Worm (Caenorhabditis elegans) whole organism, L1 larva: Measurements from ENCODE around the gene F59C12.4.

Source experiments
- C16A3.4 ChIP-seq: fragments of 150-350 bp; optimal IDR thresholded peaks from 2 replicates; lab custom pipeline; 2014; ENCODE audit warnings: missing biosample characterization, missing genetic modification characterization
- C34B4.2 ChIP-seq: sonication (generic microtip); optimal IDR thresholded peaks from 2 replicates; lab custom pipeline; 2017; ENCODE audit warnings: mild to moderate bottlenecking, missing genetic modification characterization, missing compliant biosample characterization
- aly-2 ChIP-seq: fragments of 150-350 bp; optimal IDR thresholded peaks from 2 replicates; lab custom pipeline; 2014; ENCODE audit warnings: missing biosample characterization, missing genetic modification characterization
- ama-1 ChIP-seq: fragments of 150-350 bp; optimal IDR thresholded peaks from 2 replicates; lab custom pipeline; 2014
- blmp-1 ChIP-seq: fragments of 150-350 bp; optimal IDR thresholded peaks from 2 replicates; lab custom pipeline; 2014; ENCODE audit warnings: missing biosample characterization, missing genetic modification characterization
- ceh-88 ChIP-seq: fragments of 200-800 bp; sonication (Bioruptor generic); IDR thresholded peaks from 2 replicates; pipeline ENCODE4 v1.3.6; 2022; ENCODE audit warnings: missing genetic modification characterization, missing compliant biosample characterization
- ceh-90 ChIP-seq: sonication (generic microtip); optimal IDR thresholded peaks from 2 replicates; lab custom pipeline; 2016; ENCODE audit warnings: missing genetic modification characterization, missing compliant biosample characterization
- ces-1 ChIP-seq: fragments of 150-350 bp; optimal IDR thresholded peaks from 2 replicates; lab custom pipeline; 2014; ENCODE audit warnings: missing biosample characterization, missing genetic modification reagents, missing genetic modification characterization
- dpl-1 ChIP-seq, 3 experiments: fragments of 150-350 bp in 2 of 3; sonication (generic microtip) in 1 of 3; optimal IDR thresholded peaks; 2 replicates each; lab custom pipeline; 2014 to 2017; ENCODE audit warnings: missing biosample characterization in 3 of 3, missing genetic modification characterization in 3 of 3, missing genetic modification reagents in 3 of 3
- dsc-1 ChIP-seq: sonication (generic microtip); optimal IDR thresholded peaks from 2 replicates; lab custom pipeline; 2016; ENCODE audit warnings: mild to moderate bottlenecking, missing genetic modification characterization, missing compliant biosample characterization
- egl-13 ChIP-seq: sonication (generic microtip); optimal IDR thresholded peaks from 2 replicates; lab custom pipeline; 2016; ENCODE audit warnings: missing genotype, missing genetic modification reagents, missing genetic modification characterization, missing compliant biosample characterization
- ets-5 ChIP-seq: fragments of 200-800 bp; sonication (Bioruptor generic); IDR thresholded peaks from 2 replicates; pipeline ENCODE4 v1.3.6; 2022; ENCODE audit warnings: missing genetic modification characterization, missing compliant biosample characterization
- fkh-10 ChIP-seq: sonication (generic microtip); optimal IDR thresholded peaks from 2 replicates; lab custom pipeline; 2017; ENCODE audit warnings: missing biosample characterization, missing genetic modification reagents, missing genetic modification characterization
- fkh-8 ChIP-seq: sonication (generic microtip); optimal IDR thresholded peaks from 2 replicates; lab custom pipeline; 2016; ENCODE audit warnings: mild to moderate bottlenecking, missing genetic modification characterization, missing compliant biosample characterization
- hpl-2 ChIP-seq: fragments of 150-350 bp; optimal IDR thresholded peaks from 2 replicates; lab custom pipeline; 2014; ENCODE audit warnings: missing biosample characterization, missing genetic modification reagents, missing genetic modification characterization
- irx-1 ChIP-seq: sonication (generic microtip); optimal IDR thresholded peaks from 2 replicates; lab custom pipeline; 2016; ENCODE audit warnings: missing genetic modification characterization, missing compliant biosample characterization
- jun-1 ChIP-seq: fragments of 150-350 bp; optimal IDR thresholded peaks from 2 replicates; lab custom pipeline; 2014; ENCODE audit warnings: missing biosample characterization, missing genetic modification reagents, missing genetic modification characterization
- lin-14 ChIP-seq: fragments of 200-800 bp; sonication (Bioruptor generic); optimal IDR thresholded peaks from 2 replicates; lab custom pipeline; 2018; ENCODE audit warnings: mild to moderate bottlenecking, missing genetic modification characterization, moderate library complexity, missing compliant biosample characterization
- lin-15B ChIP-seq: fragments of 150-350 bp; sonication (generic microtip); optimal IDR thresholded peaks from 3 replicates; lab custom pipeline; 2014; ENCODE audit warnings: missing biosample characterization, missing genetic modification characterization
- lin-35 ChIP-seq, 2 experiments: fragments of 150-350 bp; optimal IDR thresholded peaks; 2 replicates each; lab custom pipeline; 2014; ENCODE audit warnings: missing biosample characterization in 2 of 2, missing genetic modification characterization in 2 of 2, missing genetic modification reagents in 2 of 2
- mab-9 ChIP-seq: fragments of 200-800 bp; sonication (Bioruptor generic); IDR thresholded peaks from 2 replicates; pipeline ENCODE4 v1.3.6; 2022; ENCODE audit warnings: missing genetic modification reagents, missing genetic modification characterization, missing compliant biosample characterization
- mdl-1 ChIP-seq, 2 experiments: fragments of 150-350 bp; optimal IDR thresholded peaks; 2 replicates each; lab custom pipeline; 2014 to 2017; ENCODE audit warnings: missing biosample characterization in 2 of 2, missing genetic modification characterization in 2 of 2, inconsistent platforms in 1 of 2
- mep-1 ChIP-seq: fragments of 150-350 bp; optimal IDR thresholded peaks from 2 replicates; lab custom pipeline; 2014; ENCODE audit warnings: missing biosample characterization, missing genetic modification characterization
- nhr-12 ChIP-seq: sonication (generic microtip); optimal IDR thresholded peaks from 2 replicates; lab custom pipeline; 2017; ENCODE audit warnings: missing biosample characterization, missing genetic modification characterization
- nhr-19 ChIP-seq: fragments of 200-800 bp; sonication (Bioruptor generic); conservative IDR thresholded peaks from 2 replicates; pipeline ENCODE4 v1.3.6; 2022; ENCODE audit warnings: missing genetic modification characterization, missing compliant biosample characterization
- nhr-20 ChIP-seq: sonication (generic microtip); optimal IDR thresholded peaks from 2 replicates; lab custom pipeline; 2016; ENCODE audit warnings: mild to moderate bottlenecking, missing genetic modification characterization, missing compliant biosample characterization
- nhr-237 ChIP-seq: fragments of 150-350 bp; optimal IDR thresholded peaks from 2 replicates; lab custom pipeline; 2014; ENCODE audit warnings: missing biosample characterization, missing genetic modification characterization
- nhr-47 ChIP-seq: sonication (generic microtip); optimal IDR thresholded peaks from 2 replicates; lab custom pipeline; 2016; ENCODE audit warnings: mild to moderate bottlenecking, missing genetic modification characterization, moderate library complexity, missing compliant biosample characterization
- nhr-71 ChIP-seq: sonication (generic microtip); optimal IDR thresholded peaks from 2 replicates; lab custom pipeline; 2016; ENCODE audit warnings: mild to moderate bottlenecking, missing genetic modification characterization, moderate library complexity, missing compliant biosample characterization
- nhr-85 ChIP-seq: sonication (generic microtip); peaks from one replicate; lab custom pipeline; 2016; ENCODE audit warnings: missing genetic modification characterization, inconsistent platforms, missing compliant biosample characterization
- pax-3 ChIP-seq: fragments of 200-800 bp; sonication (Bioruptor generic); optimal IDR thresholded peaks from 2 replicates; lab custom pipeline; 2018; ENCODE audit warnings: mild to moderate bottlenecking, missing genetic modification characterization, moderate library complexity, missing compliant biosample characterization
- snpc-4 ChIP-seq: fragments of 150-350 bp; optimal IDR thresholded peaks from 2 replicates; lab custom pipeline; 2014; ENCODE audit warnings: missing biosample characterization, missing genetic modification characterization
- snu-23 ChIP-seq: sonication (generic microtip); optimal IDR thresholded peaks from 2 replicates; lab custom pipeline; 2016; ENCODE audit warnings: missing genetic modification characterization, missing compliant biosample characterization
- sox-4 ChIP-seq: sonication (generic microtip); optimal IDR thresholded peaks from 2 replicates; lab custom pipeline; 2016; ENCODE audit warnings: missing genetic modification characterization, missing compliant biosample characterization
- sptf-1 ChIP-seq: fragments of 150-350 bp; optimal IDR thresholded peaks from 2 replicates; lab custom pipeline; 2014; ENCODE audit warnings: missing biosample characterization, missing genetic modification characterization
- swsn-7 ChIP-seq: sonication (generic microtip); optimal IDR thresholded peaks from 2 replicates; lab custom pipeline; 2016; ENCODE audit warnings: missing genetic modification characterization, missing compliant biosample characterization
- tbx-2 ChIP-seq: sonication (generic microtip); optimal IDR thresholded peaks from 2 replicates; lab custom pipeline; 2016; ENCODE audit warnings: missing genetic modification characterization, missing compliant biosample characterization
- unc-130 ChIP-seq: fragments of 150-350 bp; optimal IDR thresholded peaks from 2 replicates; lab custom pipeline; 2017; ENCODE audit warnings: missing biosample characterization, missing genetic modification characterization, inconsistent platforms
- unc-86 ChIP-seq: sonication (generic microtip); optimal IDR thresholded peaks from 2 replicates; lab custom pipeline; 2016; ENCODE audit warnings: missing genetic modification characterization, missing compliant biosample characterization
- ztf-11 ChIP-seq, 2 experiments: sonication (generic microtip); optimal IDR thresholded peaks; 2 replicates each; lab custom pipeline; 2016 to 2017; ENCODE audit warnings: missing genetic modification characterization in 2 of 2, missing biosample characterization in 1 of 2, missing compliant biosample characterization in 1 of 2

The F59C12.4 gene

DNA sequence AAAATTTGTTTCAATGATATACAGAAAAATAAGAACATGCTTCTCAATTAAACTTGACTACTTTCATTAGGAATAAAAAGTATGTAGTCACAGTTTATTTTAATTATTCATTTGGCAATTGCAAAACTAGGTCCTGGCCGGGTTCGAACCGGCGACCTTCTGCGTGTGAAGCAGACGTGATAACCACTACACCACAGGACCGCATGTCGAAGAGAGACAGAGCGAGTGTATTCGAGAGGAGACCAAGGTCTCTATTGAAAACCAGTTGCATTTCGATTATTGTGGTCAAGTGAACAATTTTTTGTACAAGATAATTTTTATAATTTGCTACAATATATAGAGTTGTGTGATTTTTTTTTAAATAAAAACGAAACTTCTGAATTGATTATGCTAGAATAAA, 11.6 kb downstream of the F59C12.4 start (continued):
- TF ChIP-seq nhr-12 (tag; lab: Kevin White, UChicago) (no peak), lin-15B (tag; lab: Kevin White, UChicago) (no peak), fkh-8 (tag; lab: Kevin White, UChicago) (peak; percentile 64), C16A3.4 (tag; lab: Kevin White, UChicago) (peak; percentile 71), lin-35 (GFP tag; optimal IDR thresholded peaks at IDR 0.05; lab: Kevin White, UChicago) (peak; percentile 26 to 72), snpc-4 (tag; lab: Kevin White, UChicago) (peak; percentile 15), tbx-2 (tag; lab: Kevin White, UChicago) (peak; percentile 64), hpl-2 (GFP tag; lab: Kevin White, UChicago) (no peak), aly-2 (peak; percentile 17), nhr-237 (tag; lab: Kevin White, UChicago) (peak; percentile 6), blmp-1 (tag; lab: Kevin White, UChicago) (peak; percentile 26), sptf-1 (no peak), irx-1 (tag; lab: Kevin White, UChicago) (peak; percentile 52), mep-1 (tag; lab: Kevin White, UChicago) (peak; percentile 81), unc-130 (tag; lab: Kevin White, UChicago) (peak; percentile 14), dsc-1 (tag; lab: Kevin White, UChicago) (peak; percentile 76), nhr-20 (tag; lab: Kevin White, UChicago) (peak; percentile 78), C34B4.2 (tag; lab: Kevin White, UChicago) (no peak), egl-13 (tag; lab: Kevin White, UChicago) (peak; percentile 28), snu-23 (peak; percentile 87), unc-86 (tag; lab: Kevin White, UChicago) (peak; percentile 28), jun-1 (tag; lab: Kevin White, UChicago) (peak; percentile 27), nhr-19 (GFP tag; lab: Robert Waterston, UW) (peak; percentile 67), ceh-90 (tag; lab: Kevin White, UChicago) (no peak), mdl-1 (tag; optimal IDR thresholded peaks at IDR 0.05; lab: Kevin White, UChicago) (peak in 1 of 2 experiments; percentile 76), ets-5 (no peak), nhr-71 (tag; lab: Kevin White, UChicago) (peak; percentile 78), ceh-88 (peak; percentile 56; the same call in 1 of the 2 replicates), pax-3 (tag; lab: Kevin White, UChicago) (peak; percentile 26), nhr-85 (tag; lab: Kevin White, UChicago) (peak; percentile 63), dpl-1 (GFP tag; optimal IDR thresholded peaks at IDR 0.05; lab: Kevin White, UChicago) (peak in 2 of 3 experiments; percentile 7 to 21), ztf-11 (tag; optimal IDR thresholded peaks at IDR 0.05; lab: Kevin White, UChicago) (peak in 1 of 2 experiments; percentile 19), mab-9 (GFP tag; lab: Robert Waterston, UW) (no peak), sox-4 (peak; percentile 55), nhr-47 (tag; lab: Kevin White, UChicago) (peak; percentile 80), swsn-7 (tag; lab: Kevin White, UChicago) (peak; percentile 66), ces-1 (GFP tag; lab: Kevin White, UChicago) (no peak)

DNA sequence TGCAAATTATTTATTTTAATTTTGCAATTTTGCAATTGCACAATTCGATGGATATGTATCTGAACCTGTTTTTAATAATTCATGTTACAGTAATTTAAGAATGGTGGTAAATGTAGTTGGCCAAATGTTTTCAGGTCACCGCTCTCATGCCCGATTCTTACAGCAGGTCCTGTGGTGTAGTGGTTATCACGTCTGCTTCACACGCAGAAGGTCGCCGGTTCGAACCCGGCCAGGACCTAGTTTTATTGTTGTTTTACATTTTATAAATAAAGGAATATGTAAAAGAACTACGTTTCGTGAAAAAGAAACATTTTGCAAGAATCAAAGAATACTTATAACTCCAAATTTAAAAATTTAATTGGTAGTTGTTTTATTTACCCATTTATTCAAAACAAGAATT, 12.2 kb downstream of the F59C12.4 start:
- TF ChIP-seq mab-9 (GFP tag; lab: Robert Waterston, UW) (no peak), blmp-1 (tag; lab: Kevin White, UChicago) (no peak), ceh-90 (tag; lab: Kevin White, UChicago) (no peak)

DNA sequence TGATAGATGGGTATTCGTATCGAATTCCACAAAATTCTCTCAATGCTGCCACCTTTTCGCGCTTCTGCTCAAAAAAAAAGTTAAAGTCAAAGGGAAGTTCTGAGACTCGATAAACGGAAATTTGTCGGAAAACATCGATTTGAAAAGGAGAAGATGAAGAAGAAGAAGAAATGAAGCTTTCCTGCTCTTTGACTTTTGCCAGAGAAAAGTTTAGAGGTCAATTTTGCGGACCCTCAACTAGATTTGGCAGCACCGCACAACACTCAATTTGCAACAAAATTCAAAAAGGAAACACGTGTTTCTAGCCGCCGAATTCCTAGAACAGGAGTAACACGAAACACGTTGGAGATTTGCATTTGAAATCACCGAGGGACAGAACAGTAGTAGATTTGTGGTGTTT, 14.3 kb downstream of the F59C12.4 start:
- TF ChIP-seq fkh-10 (GFP tag; lab: Kevin White, UChicago) (peak; percentile 97), lin-14 (GFP tag; lab: Kevin White, UChicago) (peak; percentile 1), ama-1 (no peak)
